Fruit fly (Drosophila melanogaster) whole organism, embryonic: ENCODE measurements around the gene Bsg.

Experiments
- Adf1 ChIP-seq: fragments of 200-800 bp; sonication (Bioruptor generic); IDR thresholded peaks from 2 replicates; pipeline ENCODE4 v1.3.6; 2022; ENCODE audit warnings: missing biosample characterization, missing genetic modification characterization
- C15 ChIP-seq: fragments of 200-800 bp; sonication (Bioruptor generic); IDR thresholded peaks from 3 replicates; pipeline ENCODE4 v1.3.6; 2022; ENCODE audit warnings: missing biosample characterization, missing genetic modification characterization
- CG10654 ChIP-seq: fragments of 200-800 bp; sonication (Bioruptor generic); optimal IDR thresholded peaks from 2 replicates; lab custom pipeline; 2016; ENCODE audit warnings: missing biosample characterization, missing genetic modification characterization
- CG11247 ChIP-seq: fragments of 200-800 bp; sonication (Bioruptor generic); IDR thresholded peaks from 2 replicates; pipeline ENCODE4 v1.3.6; 2022; ENCODE audit warnings: missing biosample characterization, missing genetic modification characterization
- CG11504 ChIP-seq: fragments of 200-800 bp; sonication (Bioruptor generic); optimal IDR thresholded peaks from 3 replicates; lab custom pipeline; 2019; ENCODE audit warnings: missing biosample characterization, mild to moderate bottlenecking, missing genetic modification characterization, moderate library complexity
- CG11695 ChIP-seq: fragments of 200-800 bp; sonication (Bioruptor generic); IDR thresholded peaks from 3 replicates; pipeline ENCODE4 v1.3.6; 2022; ENCODE audit warnings: missing biosample characterization, missing genetic modification characterization
- CG13287 ChIP-seq: fragments of 200-800 bp; sonication (Bioruptor generic); IDR thresholded peaks from 2 replicates; pipeline ENCODE4 v1.3.6; 2022; ENCODE audit warnings: missing biosample characterization, missing genetic modification characterization; ENCODE audit not compliant: partially characterized antibody
- CG16815 ChIP-seq: fragments of 200-800 bp; sonication (Bioruptor generic); optimal IDR thresholded peaks from 3 replicates; lab custom pipeline; 2017; ENCODE audit warnings: missing biosample characterization, mild to moderate bottlenecking, missing genetic modification characterization
- CG17328 ChIP-seq: fragments of 200-800 bp; sonication (Bioruptor generic); IDR thresholded peaks from 2 replicates; pipeline ENCODE4 v1.3.6; 2022; ENCODE audit warnings: missing biosample characterization, missing genetic modification characterization
- CG17829 ChIP-seq: fragments of 200-800 bp; optimal IDR thresholded peaks from 2 replicates; lab custom pipeline; 2019; ENCODE audit warnings: missing biosample characterization, mild to moderate bottlenecking, missing genetic modification characterization, moderate library complexity
- CG2199 ChIP-seq: fragments of 200-800 bp; sonication (Bioruptor generic); IDR thresholded peaks from 3 replicates; pipeline ENCODE4 v1.3.6; 2022; ENCODE audit warnings: missing biosample characterization, missing genetic modification characterization
- CG31224 ChIP-seq: fragments of 200-800 bp; sonication (Bioruptor generic); IDR thresholded peaks from 2 replicates; pipeline ENCODE4 v1.3.6; 2022; ENCODE audit warnings: missing biosample characterization, missing genetic modification characterization
- CG31388 ChIP-seq: fragments of 200-800 bp; sonication (Bioruptor generic); optimal IDR thresholded peaks from 2 replicates; lab custom pipeline; 2016; ENCODE audit warnings: missing biosample characterization, missing genetic modification characterization
- CG34376 ChIP-seq: fragments of 200-800 bp; sonication (Bioruptor generic); optimal IDR thresholded peaks from 2 replicates; lab custom pipeline; 2018; ENCODE audit warnings: missing biosample characterization, mild to moderate bottlenecking, missing genetic modification characterization
- CG3726 ChIP-seq: fragments of 200-800 bp; sonication (Bioruptor generic); IDR thresholded peaks from 3 replicates; pipeline ENCODE4, ENCODE4 v1.3.6; 2022; ENCODE audit warnings: missing biosample characterization, missing genetic modification characterization
- CG6254 ChIP-seq: fragments of 200-800 bp; sonication (Bioruptor generic); optimal IDR thresholded peaks from 3 replicates; lab custom pipeline; 2017; ENCODE audit warnings: mild to moderate bottlenecking, missing biosample characterization, missing genetic modification reagents, missing genetic modification characterization
- CG6654 ChIP-seq: fragments of 200-800 bp; sonication (Bioruptor generic); optimal IDR thresholded peaks from 2 replicates; lab custom pipeline; 2017; ENCODE audit warnings: missing biosample characterization, mild to moderate bottlenecking, missing genetic modification characterization
- CG8089 ChIP-seq: fragments of 200-800 bp; sonication (Bioruptor generic); optimal IDR thresholded peaks from 3 replicates; lab custom pipeline; 2016; ENCODE audit warnings: missing biosample characterization, missing genetic modification characterization
- CG8765 ChIP-seq: fragments of 200-800 bp; sonication (Bioruptor generic); IDR thresholded peaks from 2 replicates; pipeline ENCODE4 v1.3.6; 2022; ENCODE audit warnings: missing biosample characterization, missing genetic modification characterization
- CG9609 ChIP-seq: fragments of 200-800 bp; sonication (Bioruptor generic); optimal IDR thresholded peaks from 3 replicates; lab custom pipeline; 2016; ENCODE audit warnings: missing biosample characterization, missing genetic modification characterization
- CHES-1-like ChIP-seq: fragments of 200-800 bp; sonication (Bioruptor generic); optimal IDR thresholded peaks from 2 replicates; lab custom pipeline; 2016; ENCODE audit warnings: missing biosample characterization, missing genetic modification characterization
- Camta ChIP-seq: fragments of 200-800 bp; sonication (Bioruptor generic); optimal IDR thresholded peaks from 2 replicates; lab custom pipeline; 2016; ENCODE audit warnings: missing biosample characterization, missing genetic modification characterization
- Chrac-16 ChIP-seq: fragments of 200-800 bp; sonication (Bioruptor generic); optimal IDR thresholded peaks from 3 replicates; lab custom pipeline; 2016; ENCODE audit warnings: missing biosample characterization, missing genetic modification characterization
- Doc3 ChIP-seq: fragments of 200-800 bp; sonication (Bioruptor generic); IDR thresholded peaks from 3 replicates; pipeline ENCODE4 v1.3.6; 2022; ENCODE audit warnings: missing biosample characterization, missing genetic modification characterization; ENCODE audit not compliant: partially characterized antibody
- Dp ChIP-seq: fragments of 200-800 bp; sonication (Bioruptor generic); optimal IDR thresholded peaks from 2 replicates; lab custom pipeline; 2018; ENCODE audit warnings: missing biosample characterization, mild to moderate bottlenecking, missing genetic modification characterization, moderate library complexity
- Dref ChIP-seq: fragments of 200-800 bp; sonication (Bioruptor generic); IDR thresholded peaks from 2 replicates; pipeline ENCODE4 v1.3.6; 2022; ENCODE audit warnings: missing biosample characterization, missing genetic modification characterization
- Drgx ChIP-seq: fragments of 200-800 bp; sonication (Bioruptor generic); IDR thresholded peaks from 2 replicates; pipeline ENCODE4 v1.3.6; 2022; ENCODE audit warnings: missing biosample characterization, missing genetic modification characterization
- E2f1 ChIP-seq: fragments of 200-800 bp; sonication (Bioruptor generic); IDR thresholded peaks from 2 replicates; pipeline ENCODE4 v1.3.6; 2022; ENCODE audit warnings: missing biosample characterization, missing genetic modification characterization
- Eip74EF ChIP-seq, 2 experiments: fragments of 200-800 bp in 1 of 2; fragments of >200 bp in 1 of 2; sonication (Bioruptor generic) in 1 of 2; optimal IDR thresholded peaks; 2 replicates each; lab custom pipeline; 2017 to 2019; ENCODE audit warnings: missing biosample characterization in 2 of 2, missing genetic modification characterization in 2 of 2, mild to moderate bottlenecking in 1 of 2, moderate library complexity in 1 of 2
- Hey ChIP-seq: fragments of 200-800 bp; sonication (Bioruptor generic); optimal IDR thresholded peaks from 3 replicates; lab custom pipeline; 2018; ENCODE audit warnings: missing biosample characterization, mild to moderate bottlenecking, missing genetic modification characterization
- Jarid2 ChIP-seq: fragments of 200-800 bp; sonication (Bioruptor generic); optimal IDR thresholded peaks from 3 replicates; lab custom pipeline; 2017; ENCODE audit warnings: mild to moderate bottlenecking, missing biosample characterization, missing genetic modification reagents, missing genetic modification characterization
- NK7.1 ChIP-seq: fragments of 200-800 bp; sonication (Bioruptor generic); optimal IDR thresholded peaks from 3 replicates; lab custom pipeline; 2016; ENCODE audit warnings: missing biosample characterization, missing genetic modification characterization
- Trl ChIP-seq, 3 experiments: fragments of >200 bp in 2 of 3; fragments of 200-800 bp in 1 of 3; sonication (Bioruptor generic) in 1 of 3; optimal IDR thresholded peaks; 2 replicates in 1 of 3; 3 replicates in 2 of 3; lab custom pipeline; 2016 to 2017; ENCODE audit warnings: missing biosample characterization in 1 of 3, missing genetic modification characterization in 1 of 3
- al ChIP-seq: fragments of 200-800 bp; sonication (Bioruptor generic); IDR thresholded peaks from 2 replicates; pipeline ENCODE4 v1.3.6; 2022; ENCODE audit warnings: missing biosample characterization, missing genetic modification characterization
- cad ChIP-seq: fragments of >200 bp; optimal IDR thresholded peaks from 2 replicates; lab custom pipeline; 2017; ENCODE audit warnings: missing biosample characterization, missing genetic modification characterization
- cg ChIP-seq: fragments of 200-800 bp; sonication (Bioruptor generic); optimal IDR thresholded peaks from 3 replicates; lab custom pipeline; 2019; ENCODE audit warnings: missing biosample characterization, mild to moderate bottlenecking, missing genetic modification characterization, moderate library complexity
- dm ChIP-seq: fragments of 200-800 bp; sonication (Bioruptor generic); optimal IDR thresholded peaks from 3 replicates; lab custom pipeline; 2016; ENCODE audit warnings: missing biosample characterization, missing genetic modification characterization
- dmrt99B ChIP-seq: fragments of 200-800 bp; sonication (Bioruptor generic); optimal IDR thresholded peaks from 2 replicates; lab custom pipeline; 2018; ENCODE audit warnings: missing biosample characterization, mild to moderate bottlenecking, missing genetic modification characterization, moderate library complexity
- fd102C ChIP-seq: fragments of 200-800 bp; sonication (Bioruptor generic); optimal IDR thresholded peaks from 2 replicates; lab custom pipeline; 2018; ENCODE audit warnings: missing biosample characterization, mild to moderate bottlenecking, missing genetic modification characterization, moderate library complexity
- odd ChIP-seq: fragments of 200-800 bp; sonication (Bioruptor generic); optimal IDR thresholded peaks from 2 replicates; lab custom pipeline; 2017; ENCODE audit warnings: missing biosample characterization, mild to moderate bottlenecking, missing genetic modification characterization
- pnt ChIP-seq: fragments of 200-800 bp; sonication (Bioruptor generic); optimal IDR thresholded peaks from 3 replicates; lab custom pipeline; 2016; ENCODE audit warnings: missing biosample characterization, missing genetic modification characterization
- pum ChIP-seq: fragments of 200-800 bp; sonication (Bioruptor generic); optimal IDR thresholded peaks from 2 replicates; lab custom pipeline; 2016; ENCODE audit warnings: missing biosample characterization, missing genetic modification characterization
- sens ChIP-seq: fragments of 200-800 bp; sonication (Bioruptor generic); peaks from one replicate; lab custom pipeline; 2016; ENCODE audit warnings: missing biosample characterization, missing genetic modification characterization
- sens-2 ChIP-seq: fragments of 200-800 bp; sonication (Bioruptor generic); IDR thresholded peaks from 2 replicates; pipeline ENCODE4 v1.3.6; 2022; ENCODE audit warnings: missing biosample characterization, missing genetic modification characterization
- sisA ChIP-seq: fragments of 200-800 bp; sonication (Bioruptor generic); IDR thresholded peaks from 2 replicates; pipeline ENCODE4 v1.3.6; 2022; ENCODE audit warnings: missing biosample characterization, missing genetic modification characterization
- tll ChIP-seq, 2 experiments: fragments of 200-800 bp in 1 of 2; fragments of >200 bp in 1 of 2; sonication (Bioruptor generic) in 1 of 2; optimal IDR thresholded peaks; 2 replicates each; lab custom pipeline; 2017 to 2019; ENCODE audit warnings: missing biosample characterization in 2 of 2, missing genetic modification characterization in 2 of 2, mild to moderate bottlenecking in 1 of 2, moderate library complexity in 1 of 2
- usp ChIP-seq: fragments of >200 bp; optimal IDR thresholded peaks from 2 replicates; lab custom pipeline; 2017; ENCODE audit warnings: missing biosample characterization, missing genetic modification characterization
- wor ChIP-seq: fragments of 200-800 bp; sonication (Bioruptor generic); IDR thresholded peaks from 2 replicates; pipeline ENCODE4 v1.3.6; 2022; ENCODE audit warnings: missing biosample characterization, missing genetic modification characterization
- z ChIP-seq: fragments of 200-800 bp; sonication (Bioruptor generic); IDR thresholded peaks from 3 replicates; pipeline ENCODE4 v1.3.6; 2022; ENCODE audit warnings: missing biosample characterization, missing genetic modification characterization

Bsg gene

DNA sequence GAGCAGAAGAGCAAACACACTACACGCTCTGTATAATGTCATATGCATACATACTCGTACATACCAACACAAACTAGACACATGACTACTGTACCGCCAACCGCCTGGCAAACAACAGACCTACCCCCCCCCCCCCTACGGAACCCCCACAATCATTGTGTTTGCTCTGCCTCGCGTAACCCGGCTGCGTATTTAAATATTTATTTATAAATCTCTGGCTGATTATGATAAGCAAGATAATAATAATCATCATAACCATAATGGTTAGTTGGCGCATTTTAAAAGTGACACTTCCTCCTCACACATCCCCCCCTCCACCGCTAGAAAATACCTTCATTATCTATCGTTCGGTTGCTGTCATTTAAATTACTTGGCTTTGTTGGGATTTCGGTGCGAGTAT, 14.2 kb downstream of the Bsg start (continued):
- TF ChIP-seq tll (GFP tag; optimal IDR thresholded peaks at IDR 0.05; lab: Kevin White, UChicago) (no peak), C15 (GFP tag; lab: Robert Waterston, UW) (no peak), CG8089 (no peak), odd (GFP tag; lab: Kevin White, UChicago) (peak; percentile 64), CG16815 (GFP tag; lab: Kevin White, UChicago) (no peak), Dref (GFP tag; lab: Robert Waterston, UW) (no peak), CG9609 (no peak), CG17829 (tag; lab: Kevin White, UChicago) (no peak), wor (GFP tag; lab: Robert Waterston, UW) (no peak), sens-2 (GFP tag; lab: Robert Waterston, UW) (no peak), sisA (GFP tag; lab: Robert Waterston, UW) (no peak), Trl (optimal IDR thresholded peaks at IDR 0.05; lab: Kevin White, UChicago) (no peak), Trl (GFP tag; optimal IDR thresholded peaks at IDR 0.05; lab: Kevin White, UChicago) (no peak), CG31388 (GFP tag; lab: Kevin White, UChicago) (no peak), z (GFP tag; lab: Robert Waterston, UW) (no peak), pum (GFP tag; lab: Kevin White, UChicago) (no peak), E2f1 (GFP tag; lab: Robert Waterston, UW) (peak; percentile 40; the same call in 1 of the 2 replicates), CG3726 (no peak), Jarid2 (GFP tag; lab: Kevin White, UChicago) (peak; percentile 39), NK7.1 (GFP tag; lab: Kevin White, UChicago) (no peak), pnt (GFP tag; lab: Kevin White, UChicago) (no peak), CG17328 (no peak), fd102C (GFP tag; lab: Kevin White, UChicago) (no peak)

DNA sequence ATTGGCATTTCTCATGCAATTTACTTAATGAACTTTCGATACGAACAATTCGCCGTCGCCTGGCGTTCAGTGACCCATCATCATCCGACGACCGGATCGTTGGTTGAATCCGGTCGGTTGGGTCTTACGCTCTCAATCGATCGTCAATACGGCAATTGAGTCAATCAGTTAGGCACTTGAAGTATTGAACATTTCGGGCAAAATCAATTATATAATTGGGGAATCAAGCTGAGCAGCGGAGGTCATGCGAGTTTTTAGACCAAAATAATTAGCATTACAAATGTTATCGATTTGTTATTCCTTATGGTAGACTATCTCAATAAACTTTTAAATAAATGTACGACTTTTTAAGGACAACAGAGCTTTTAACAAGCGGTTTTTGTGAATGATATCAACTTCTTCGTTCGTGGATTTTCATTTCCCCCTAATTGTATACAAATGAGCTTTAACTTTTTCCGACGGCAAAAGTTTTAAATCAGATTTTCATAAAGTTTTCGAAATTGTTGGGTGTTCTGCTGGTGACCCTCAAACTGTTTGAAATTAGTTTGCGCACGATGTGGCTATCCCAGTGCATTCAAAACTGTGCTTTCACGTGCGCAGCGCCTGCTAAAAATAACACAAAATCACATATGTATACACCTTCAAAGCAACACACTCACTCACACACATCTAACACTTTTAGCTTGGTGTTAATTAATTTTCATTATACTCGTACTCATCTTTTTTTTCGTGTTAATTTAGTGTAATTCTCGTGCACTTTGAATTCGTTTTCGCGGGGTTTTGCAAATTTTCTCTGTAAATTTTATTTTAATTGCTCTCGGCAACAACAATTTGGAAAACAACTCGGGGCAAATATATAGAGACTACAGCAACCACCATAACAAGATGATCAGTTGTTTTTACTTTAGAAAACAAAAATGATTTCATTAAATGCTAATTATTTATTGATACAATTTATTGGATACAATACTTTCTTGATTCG, 15.0 kb downstream of the Bsg start:
- TF ChIP-seq Camta (GFP tag; lab: Kevin White, UChicago) = no peak
- no peak for TF ChIP-seq al (GFP tag; lab: Robert Waterston, UW)
- TF ChIP-seq CHES-1-like (GFP tag; lab: Kevin White, UChicago) = no peak
- TF ChIP-seq usp = no peak
- no peak for TF ChIP-seq Hey (tag; lab: Kevin White, UChicago)
- TF ChIP-seq Drgx (GFP tag; lab: Robert Waterston, UW) = no peak
- TF ChIP-seq Dp = no peak
- TF ChIP-seq Chrac-16 (GFP tag; lab: Kevin White, UChicago) = no peak
- peak; percentile 8 for TF ChIP-seq CG11504 (tag; lab: Kevin White, UChicago)
- no peak for TF ChIP-seq CG10654 (GFP tag; lab: Kevin White, UChicago)
- TF ChIP-seq CG11695 (GFP tag; lab: Robert Waterston, UW) = no peak
- TF ChIP-seq CG11247 (GFP tag; lab: Robert Waterston, UW) = no peak
- no peak for TF ChIP-seq Trl (optimal IDR thresholded peaks at IDR 0.05; lab: Kevin White, UChicago)
- no peak for TF ChIP-seq Trl (GFP tag; optimal IDR thresholded peaks at IDR 0.05; lab: Kevin White, UChicago)
- no peak for TF ChIP-seq dmrt99B (tag; lab: Kevin White, UChicago)
- TF ChIP-seq Adf1 (GFP tag; lab: Robert Waterston, UW) = no peak
- TF ChIP-seq CG2199 (GFP tag; lab: Robert Waterston, UW) = 0 out of 3 replicates have a peak, but pooled peaks have one; percentile 10
- TF ChIP-seq dm = no peak
- no peak for TF ChIP-seq Eip74EF (GFP tag; optimal IDR thresholded peaks at IDR 0.05; lab: Kevin White, UChicago)
- peak; percentile 28 for TF ChIP-seq cg (GFP tag; lab: Kevin White, UChicago)
- TF ChIP-seq CG31224 (GFP tag; lab: Robert Waterston, UW) = no peak
- no peak for TF ChIP-seq CG34376
- no peak for TF ChIP-seq CG6254
- peak; percentile 97 for TF ChIP-seq CG6654 (GFP tag; lab: Kevin White, UChicago)
- TF ChIP-seq Doc3 (GFP tag; lab: Robert Waterston, UW) = no peak
- TF ChIP-seq CG8765 (GFP tag; lab: Robert Waterston, UW) = no peak
- peak; percentile 55 for TF ChIP-seq sens
- TF ChIP-seq cad (GFP tag; lab: Kevin White, UChicago) = peak; percentile 66
- no peak for TF ChIP-seq CG13287
